Fruit fly (Drosophila melanogaster): ENCODE results near the gene Atx2.

DNA sequence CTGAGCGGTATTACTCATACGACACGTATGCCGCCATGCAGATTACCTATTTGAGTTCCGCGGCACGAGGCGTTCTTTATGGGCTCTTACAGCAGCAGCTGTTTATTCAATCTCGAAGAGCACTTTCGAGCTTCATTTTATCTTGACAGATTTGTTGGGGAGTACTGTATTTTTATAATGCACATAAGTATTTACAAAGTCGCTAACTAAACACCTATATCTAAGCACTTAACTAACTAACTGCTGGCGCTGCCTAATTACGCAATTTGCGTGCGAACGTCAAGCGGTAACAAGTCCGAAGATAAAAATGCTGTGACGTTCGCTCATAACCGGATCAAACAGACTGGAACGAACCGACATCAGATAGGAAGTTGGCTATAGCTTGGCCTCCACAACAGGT, 5.6 kb upstream of the Atx2 start:
- TF ChIP-seq CG8478 (optimal IDR thresholded peaks at IDR 0.05) = no peak
- no peak for TF ChIP-seq CTCF (optimal IDR thresholded peaks at IDR 0.05)

Data from S2 (cell line).